Fruit fly (Drosophila melanogaster) whole organism, embryonic: Measurements from ENCODE around the gene CG4942.

Experiments
- Adf1 ChIP-seq: fragments of 200-800 bp; sonication (Bioruptor generic); IDR thresholded peaks from 2 replicates; pipeline ENCODE4 v1.3.6; 2022; ENCODE audit warnings: missing biosample characterization, missing genetic modification characterization
- CG10431 ChIP-seq: fragments of 200-800 bp; sonication (Bioruptor generic); optimal IDR thresholded peaks from 3 replicates; lab custom pipeline; 2018; ENCODE audit warnings: missing biosample characterization, mild to moderate bottlenecking, missing genetic modification characterization
- CG10543 ChIP-seq: fragments of 200-800 bp; sonication (Bioruptor generic); optimal IDR thresholded peaks from 3 replicates; lab custom pipeline; 2017; ENCODE audit warnings: missing biosample characterization, mild to moderate bottlenecking, missing genetic modification characterization, moderate library complexity
- CG10959 ChIP-seq: fragments of 200-800 bp; sonication (Bioruptor generic); IDR thresholded peaks from 2 replicates; pipeline ENCODE4 v1.3.6; 2022; ENCODE audit warnings: missing biosample characterization, missing genetic modification characterization
- CG11085 ChIP-seq: fragments of 200-800 bp; sonication (Bioruptor generic); IDR thresholded peaks from 2 replicates; pipeline ENCODE4 v1.3.6; 2022; ENCODE audit warnings: missing biosample characterization, missing genetic modification characterization
- CG11093 ChIP-seq: fragments of 200-800 bp; sonication (Bioruptor generic); IDR thresholded peaks from 3 replicates; pipeline ENCODE4 v1.3.6; 2022; ENCODE audit warnings: missing biosample characterization, missing genetic modification characterization
- CG12104 ChIP-seq: fragments of 200-800 bp; sonication (Bioruptor generic); optimal IDR thresholded peaks from 3 replicates; lab custom pipeline; 2016; ENCODE audit warnings: missing biosample characterization, missing genetic modification characterization
- CG12942 ChIP-seq: fragments of 200-800 bp; sonication (Bioruptor generic); optimal IDR thresholded peaks from 3 replicates; lab custom pipeline; 2016; ENCODE audit warnings: missing biosample characterization, missing genetic modification characterization
- CG13287 ChIP-seq: fragments of 200-800 bp; sonication (Bioruptor generic); IDR thresholded peaks from 2 replicates; pipeline ENCODE4 v1.3.6; 2022; ENCODE audit warnings: missing biosample characterization, missing genetic modification characterization; ENCODE audit not compliant: partially characterized antibody
- CG14014 ChIP-seq: fragments of 200-800 bp; sonication (Bioruptor generic); IDR thresholded peaks from 2 replicates; pipeline ENCODE4 v1.3.6; 2022; ENCODE audit warnings: missing biosample characterization, missing genetic modification characterization
- CG15514 ChIP-seq: fragments of 200-800 bp; sonication (Bioruptor generic); optimal IDR thresholded peaks from 3 replicates; lab custom pipeline; 2017; ENCODE audit warnings: missing biosample characterization, missing genetic modification characterization, mild to moderate bottlenecking, moderate library complexity, missing genetic modification reagents
- CG1602 ChIP-seq: fragments of 200-800 bp; sonication (Bioruptor generic); optimal IDR thresholded peaks from 3 replicates; lab custom pipeline; 2016; ENCODE audit warnings: missing biosample characterization, missing genetic modification characterization
- CG2889 ChIP-seq: fragments of 200-800 bp; sonication (Bioruptor generic); IDR thresholded peaks from 3 replicates; pipeline ENCODE4 v1.3.6; 2022; ENCODE audit warnings: missing biosample characterization, missing genetic modification characterization
- CG3995 ChIP-seq: fragments of 200-800 bp; sonication (Bioruptor generic); optimal IDR thresholded peaks from 3 replicates; lab custom pipeline; 2016; ENCODE audit warnings: missing biosample characterization, missing genetic modification characterization
- CG4360 ChIP-seq: fragments of 200-800 bp; sonication (Bioruptor generic); IDR thresholded peaks from 2 replicates; pipeline ENCODE4 v1.3.6; 2022; ENCODE audit warnings: missing biosample characterization, missing genetic modification characterization
- CG4707 ChIP-seq: fragments of 200-800 bp; sonication (Bioruptor generic); optimal IDR thresholded peaks from 2 replicates; lab custom pipeline; 2018; ENCODE audit warnings: missing biosample characterization, mild to moderate bottlenecking, missing genetic modification characterization, moderate library complexity
- CG5953 ChIP-seq: fragments of 200-800 bp; sonication (Bioruptor generic); IDR thresholded peaks from 2 replicates; pipeline ENCODE4 v1.3.6; 2022; ENCODE audit warnings: missing biosample characterization, missing genetic modification characterization
- CG6254 ChIP-seq: fragments of 200-800 bp; sonication (Bioruptor generic); optimal IDR thresholded peaks from 3 replicates; lab custom pipeline; 2017; ENCODE audit warnings: mild to moderate bottlenecking, missing biosample characterization, missing genetic modification reagents, missing genetic modification characterization
- CG7839 ChIP-seq: fragments of 200-800 bp; sonication (Bioruptor generic); optimal IDR thresholded peaks from 3 replicates; lab custom pipeline; 2018; ENCODE audit warnings: missing biosample characterization, mild to moderate bottlenecking, missing genetic modification characterization, moderate library complexity
- CG8281 ChIP-seq: fragments of 200-800 bp; sonication (Bioruptor generic); optimal IDR thresholded peaks from 2 replicates; lab custom pipeline; 2018; ENCODE audit warnings: missing biosample characterization, mild to moderate bottlenecking, missing genetic modification characterization, moderate library complexity
- CG9437 ChIP-seq: fragments of 200-800 bp; sonication (Bioruptor generic); optimal IDR thresholded peaks from 2 replicates; lab custom pipeline; 2018; ENCODE audit warnings: missing biosample characterization, mild to moderate bottlenecking, missing genetic modification characterization
- D19B ChIP-seq: fragments of 200-800 bp; sonication (Bioruptor generic); optimal IDR thresholded peaks from 2 replicates; lab custom pipeline; 2017; ENCODE audit warnings: missing biosample characterization, mild to moderate bottlenecking, missing genetic modification characterization
- Dfd ChIP-seq, 2 experiments: fragments of >200 bp; optimal IDR thresholded peaks; 2 replicates each; lab custom pipeline; 2017; ENCODE audit warnings: missing biosample characterization in 2 of 2, missing genetic modification characterization in 2 of 2
- Dip2 ChIP-seq: fragments of 200-800 bp; sonication (Bioruptor generic); IDR thresholded peaks from 2 replicates; pipeline ENCODE4 v1.3.6; 2022; ENCODE audit warnings: missing biosample characterization, missing genetic modification characterization
- Dp ChIP-seq: fragments of 200-800 bp; sonication (Bioruptor generic); optimal IDR thresholded peaks from 2 replicates; lab custom pipeline; 2018; ENCODE audit warnings: missing biosample characterization, mild to moderate bottlenecking, missing genetic modification characterization, moderate library complexity
- Ets65A ChIP-seq: fragments of 200-800 bp; sonication (Bioruptor generic); peaks from one replicate; lab custom pipeline; 2016; ENCODE audit warnings: missing biosample characterization, missing genetic modification characterization
- HLH3B ChIP-seq: fragments of 200-800 bp; sonication (Bioruptor generic); IDR thresholded peaks from 2 replicates; pipeline ENCODE4 v1.3.6; 2022; ENCODE audit warnings: missing biosample characterization, missing genetic modification characterization
- HLH54F ChIP-seq: fragments of 200-800 bp; sonication (Bioruptor generic); optimal IDR thresholded peaks from 3 replicates; lab custom pipeline; 2016; ENCODE audit warnings: missing biosample characterization, missing genetic modification characterization
- Hsf ChIP-seq: fragments of 200-800 bp; sonication (Bioruptor generic); optimal IDR thresholded peaks from 3 replicates; lab custom pipeline; 2016; ENCODE audit warnings: missing biosample characterization, missing genetic modification characterization
- Lim3 ChIP-seq: fragments of 200-800 bp; sonication (Bioruptor generic); IDR thresholded peaks from 2 replicates; pipeline ENCODE4 v1.3.6; 2022; ENCODE audit warnings: missing biosample characterization, missing genetic modification characterization
- Neu2 ChIP-seq: fragments of 200-800 bp; sonication (Bioruptor generic); optimal IDR thresholded peaks from 3 replicates; lab custom pipeline; 2016; ENCODE audit warnings: missing biosample characterization, missing genetic modification characterization, borderline replicate concordance
- Oaz ChIP-seq: fragments of 200-800 bp; sonication (Bioruptor generic); IDR thresholded peaks from 2 replicates; pipeline ENCODE4 v1.3.6; 2022; ENCODE audit warnings: missing biosample characterization, missing genetic modification characterization
- Pdp1 ChIP-seq, 2 experiments: fragments of 200-800 bp; sonication (Bioruptor generic); optimal IDR thresholded peaks; 3 replicates each; lab custom pipeline; 2016; ENCODE audit warnings: missing biosample characterization in 2 of 2, missing genetic modification characterization in 2 of 2, mild to moderate bottlenecking in 1 of 2, moderate library complexity in 1 of 2
- Ravus ChIP-seq: fragments of 200-800 bp; sonication (Bioruptor generic); IDR thresholded peaks from 2 replicates; pipeline ENCODE4 v1.3.6; 2022; ENCODE audit warnings: missing biosample characterization, missing genetic modification characterization
- Tbp ChIP-seq: fragments of >200 bp; optimal IDR thresholded peaks from 2 replicates; lab custom pipeline; 2018; ENCODE audit warnings: missing biosample characterization, missing genetic modification characterization
- Usf ChIP-seq: fragments of 200-800 bp; sonication (Bioruptor generic); optimal IDR thresholded peaks from 2 replicates; lab custom pipeline; 2017; ENCODE audit warnings: missing genotype, missing biosample characterization, missing genetic modification characterization
- ara ChIP-seq: fragments of 200-800 bp; sonication (Bioruptor generic); IDR thresholded peaks from 2 replicates; pipeline ENCODE4 v1.3.6; 2022; ENCODE audit warnings: missing biosample characterization, missing genetic modification characterization
- chif ChIP-seq, 2 experiments: fragments of 200-800 bp; sonication (Bioruptor generic); optimal IDR thresholded peaks; 3 replicates each; lab custom pipeline; 2016; ENCODE audit warnings: missing biosample characterization in 2 of 2, missing genetic modification characterization in 2 of 2
- disco-r ChIP-seq: fragments of 200-800 bp; sonication (Bioruptor generic); optimal IDR thresholded peaks from 2 replicates; lab custom pipeline; 2016; ENCODE audit warnings: missing biosample characterization, missing genetic modification characterization
- esg ChIP-seq: fragments of 200-800 bp; sonication (Bioruptor generic); conservative IDR thresholded peaks from 2 replicates; pipeline ENCODE4 v1.3.6; 2022; ENCODE audit warnings: missing biosample characterization, missing genetic modification characterization
- jigr1 ChIP-seq: fragments of 200-800 bp; sonication (Bioruptor generic); IDR thresholded peaks from 3 replicates; pipeline ENCODE4 v1.3.6; 2022; ENCODE audit warnings: missing biosample characterization, missing genetic modification characterization
- jumu ChIP-seq: fragments of 200-800 bp; sonication (Bioruptor generic); optimal IDR thresholded peaks from 3 replicates; lab custom pipeline; 2016; ENCODE audit warnings: missing biosample characterization, missing genetic modification characterization
- kni ChIP-seq: fragments of 200-800 bp; sonication (Bioruptor generic); optimal IDR thresholded peaks from 3 replicates; lab custom pipeline; 2017; ENCODE audit warnings: mild to moderate bottlenecking, missing biosample characterization, missing genetic modification reagents, missing genetic modification characterization
- mld ChIP-seq: fragments of 200-800 bp; sonication (Bioruptor generic); IDR thresholded peaks from 3 replicates; pipeline ENCODE4 v1.3.6; 2022; ENCODE audit warnings: missing biosample characterization, missing genetic modification characterization; ENCODE audit not compliant: partially characterized antibody
- pfk ChIP-seq: fragments of 200-800 bp; sonication (Bioruptor generic); optimal IDR thresholded peaks from 2 replicates; lab custom pipeline; 2018; ENCODE audit warnings: missing biosample characterization, mild to moderate bottlenecking, missing genetic modification characterization, moderate library complexity
- pros ChIP-seq: fragments of 200-800 bp; sonication (Bioruptor generic); optimal IDR thresholded peaks from 3 replicates; lab custom pipeline; 2019; ENCODE audit warnings: missing biosample characterization, mild to moderate bottlenecking, missing genetic modification characterization, moderate library complexity
- sens-2 ChIP-seq: fragments of 200-800 bp; sonication (Bioruptor generic); IDR thresholded peaks from 2 replicates; pipeline ENCODE4 v1.3.6; 2022; ENCODE audit warnings: missing biosample characterization, missing genetic modification characterization
- sqz ChIP-seq: fragments of 200-800 bp; sonication (Bioruptor generic); optimal IDR thresholded peaks from 3 replicates; lab custom pipeline; 2018; ENCODE audit warnings: missing biosample characterization, mild to moderate bottlenecking, missing genetic modification characterization
- ssp ChIP-seq: fragments of 200-800 bp; sonication (Bioruptor generic); IDR thresholded peaks from 2 replicates; pipeline ENCODE4 v1.3.6; 2022; ENCODE audit warnings: missing biosample characterization, missing genetic modification characterization
- twi ChIP-seq: fragments of 200-800 bp; optimal IDR thresholded peaks from 2 replicates; lab custom pipeline; 2019; ENCODE audit warnings: missing biosample characterization, mild to moderate bottlenecking, missing genetic modification characterization, moderate library complexity
- wek ChIP-seq: fragments of 200-800 bp; sonication (Bioruptor generic); optimal IDR thresholded peaks from 3 replicates; lab custom pipeline; 2018; ENCODE audit warnings: missing biosample characterization, mild to moderate bottlenecking, missing genetic modification characterization, moderate library complexity
- yki ChIP-seq: fragments of >200 bp; optimal IDR thresholded peaks from 3 replicates; lab custom pipeline; 2018

The CG4942 gene

DNA sequence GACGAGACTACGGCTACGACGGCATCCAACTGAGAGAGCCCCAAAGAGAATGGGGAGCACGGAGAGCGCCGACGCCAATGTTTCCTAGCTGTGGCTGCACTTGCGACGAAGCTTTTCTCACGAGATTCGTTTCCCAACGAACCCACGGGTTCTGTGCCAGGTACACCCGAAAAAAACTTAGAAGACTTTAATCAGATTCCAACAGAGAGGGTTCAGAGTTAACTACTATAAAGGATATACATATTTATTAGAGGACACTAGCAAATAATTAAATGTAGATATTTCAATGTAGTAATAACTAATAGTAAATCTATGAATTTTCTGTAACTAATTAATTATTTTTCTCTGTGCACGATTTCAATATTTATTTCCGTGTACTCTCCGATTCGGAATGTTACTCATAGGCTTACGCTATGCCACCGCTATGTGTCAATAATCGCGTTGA is 6.9 kb upstream of the CG4942 start, which contains the start of gene Argk1 (continued):
- TF ChIP-seq HLH54F (GFP tag; lab: Kevin White, UChicago) (peak; percentile 39), jumu (GFP tag; lab: Kevin White, UChicago) (no peak), disco-r (GFP tag; lab: Kevin White, UChicago) (no peak), ara (GFP tag; lab: Robert Waterston, UW) (no peak), Dp (GFP tag; lab: Kevin White, UChicago) (no peak), kni (GFP tag; lab: Kevin White, UChicago) (no peak), CG1602 (GFP tag; lab: Kevin White, UChicago) (peak; percentile 12), CG7839 (peak; percentile 74), Lim3 (no peak), yki (lab: Kevin White, UChicago) (no peak), sqz (GFP tag; lab: Kevin White, UChicago) (no peak), Oaz (no peak), Tbp (no peak), CG11085 (GFP tag; lab: Robert Waterston, UW) (no peak), twi (tag; lab: Kevin White, UChicago) (no peak), CG6254 (GFP tag; lab: Kevin White, UChicago) (no peak), chif (GFP tag; optimal IDR thresholded peaks at IDR 0.05; lab: Kevin White, UChicago) (no peak), CG9437 (GFP tag; lab: Kevin White, UChicago) (peak; percentile 38), Hsf (peak; percentile 47), Dip2 (GFP tag; lab: Robert Waterston, UW) (no peak), Pdp1 (GFP tag; optimal IDR thresholded peaks at IDR 0.05; lab: Kevin White, UChicago) (no peak), Adf1 (GFP tag; lab: Robert Waterston, UW) (peak; percentile 25; the same call in 1 of the 2 replicates), Ravus (GFP tag; lab: Robert Waterston, UW) (no peak), CG10959 (GFP tag; lab: Robert Waterston, UW) (no peak), HLH3B (GFP tag; lab: Robert Waterston, UW) (no peak), CG3995 (GFP tag; lab: Kevin White, UChicago) (no peak), CG13287 (GFP tag; lab: Robert Waterston, UW) (no peak), CG4707 (GFP tag; lab: Kevin White, UChicago) (no peak), CG4360 (GFP tag; lab: Robert Waterston, UW) (no peak), CG12942 (peak; percentile 31), Usf (no peak), CG8281 (tag; lab: Kevin White, UChicago) (no peak), sens-2 (no peak), CG5953 (GFP tag; lab: Robert Waterston, UW) (no peak; the same call in 1 of the 2 replicates), CG10431 (GFP tag; lab: Kevin White, UChicago) (no peak), jigr1 (GFP tag; lab: Robert Waterston, UW) (no peak), CG10543 (GFP tag; lab: Kevin White, UChicago) (peak; percentile 50), D19B (GFP tag; lab: Kevin White, UChicago) (no peak), CG12104 (GFP tag; lab: Kevin White, UChicago) (no peak), CG11093 (GFP tag; lab: Robert Waterston, UW) (0 out of 3 replicates have a peak, but pooled peaks have one; percentile 7), pfk (no peak), ssp (GFP tag; lab: Robert Waterston, UW) (no peak; the same call in 1 of the 2 replicates), esg (GFP tag; lab: Robert Waterston, UW) (peak; percentile 53), Ets65A (GFP tag; lab: Kevin White, UChicago) (peak; percentile 46), Dfd (GFP tag; optimal IDR thresholded peaks at IDR 0.05; lab: Kevin White, UChicago) (no peak), pros (GFP tag; lab: Kevin White, UChicago) (no peak), CG2889 (no peak), wek (GFP tag; lab: Kevin White, UChicago) (no peak), CG15514 (GFP tag; lab: Kevin White, UChicago) (no peak), CG14014 (peak; percentile 78), mld (GFP tag; lab: Robert Waterston, UW) (no peak), Neu2 (GFP tag; lab: Kevin White, UChicago) (no peak)
